Fruit fly (Drosophila melanogaster) whole organism, wandering third instar larva: ENCODE results near the gene TfIIA-L.

ENCODE experiments used
- Dif ChIP-seq: fragments of 200-275, 200-300 bp; sonication (Bioruptor generic); optimal IDR thresholded peaks from 2 replicates; lab custom pipeline; 2018; ENCODE audit warnings: missing biosample characterization, missing genetic modification characterization; ENCODE audit not compliant: partially characterized antibody
- GATAd ChIP-seq: sonication (Bioruptor generic); optimal IDR thresholded peaks from 2 replicates; lab custom pipeline; 2016; ENCODE audit warnings: missing biosample characterization, missing genetic modification characterization
- Hnf4 ChIP-seq: fragments of 200-800 bp; sonication (Bioruptor generic); optimal IDR thresholded peaks from 2 replicates; lab custom pipeline; 2016; ENCODE audit warnings: missing biosample characterization, mild to moderate bottlenecking, missing genetic modification characterization
- dl ChIP-seq, 2 experiments: fragments of 175-275, 200-275 bp in 1 of 2; fragments of 200-275 bp in 1 of 2; sonication (Bioruptor generic); optimal IDR thresholded peaks; lab custom pipeline; 2018; ENCODE audit warnings: mild to moderate bottlenecking in 2 of 2, missing biosample characterization in 2 of 2, missing genetic modification characterization in 2 of 2, moderate library complexity in 2 of 2; ENCODE audit not compliant: partially characterized antibody in 2 of 2, insufficient read depth in 1 of 2
- h ChIP-seq: fragments of 200-800 bp; sonication (Bioruptor generic); optimal IDR thresholded peaks from 3 replicates; lab custom pipeline; 2016; ENCODE audit warnings: missing biosample characterization, mild to moderate bottlenecking, missing genetic modification characterization
- lola ChIP-seq: fragments of >200 bp; optimal IDR thresholded peaks from 2 replicates; lab custom pipeline; 2017; ENCODE audit warnings: missing biosample characterization, missing genetic modification characterization
- rgr ChIP-seq: fragments of 200-800 bp; sonication (Bioruptor generic); optimal IDR thresholded peaks from 3 replicates; lab custom pipeline; 2016; ENCODE audit warnings: missing biosample characterization, mild to moderate bottlenecking, missing genetic modification characterization
- sage ChIP-seq: fragments of 200-800 bp; sonication (Bioruptor generic); optimal IDR thresholded peaks from 2 replicates; lab custom pipeline; 2016; ENCODE audit warnings: missing biosample characterization, mild to moderate bottlenecking, missing genetic modification characterization

DNA sequence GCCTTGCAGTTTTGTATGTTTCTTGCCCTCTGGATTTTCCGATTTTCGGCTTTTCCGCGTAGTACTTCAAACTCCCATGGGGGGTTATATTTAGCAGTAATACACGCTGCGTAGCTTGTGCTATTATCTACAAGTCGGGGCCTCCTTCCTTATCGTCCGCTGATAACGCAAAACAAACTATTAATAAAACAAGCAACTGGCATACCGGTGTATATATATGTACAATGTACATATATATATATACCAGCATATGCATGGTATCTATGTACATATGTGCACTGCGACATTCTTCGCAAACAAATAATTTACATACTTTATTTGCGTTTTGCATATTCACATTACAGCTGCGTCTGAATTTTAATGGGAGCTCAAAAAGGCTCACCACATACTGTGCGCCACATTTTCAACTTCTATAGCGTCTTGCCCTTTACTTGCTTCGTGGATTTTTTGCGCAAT, 3.0 kb downstream of the TfIIA-L start:
- TF ChIP-seq Dif (GFP tag; lab: Kevin White, UChicago) (no peak), GATAd (no peak), Hnf4 (no peak), lola (no peak), sage (GFP tag; lab: Kevin White, UChicago) (no peak), h (no peak), dl (GFP tag; optimal IDR thresholded peaks at IDR 0.05; lab: Kevin White, UChicago; ENCODE audit: insufficient read depth in 1 of 2, partially characterized antibody in 2 of 2) (no peak), rgr (GFP tag; lab: Kevin White, UChicago) (no peak)
